Worm (Caenorhabditis elegans): ENCODE measurements around the gene nep-21.
"Not testable (repeated sequence)": the region's sequence is repeated elsewhere in the genome, so short reads cannot be mapped to it uniquely, and the experiment has no call there.

The nep-21 gene

DNA sequence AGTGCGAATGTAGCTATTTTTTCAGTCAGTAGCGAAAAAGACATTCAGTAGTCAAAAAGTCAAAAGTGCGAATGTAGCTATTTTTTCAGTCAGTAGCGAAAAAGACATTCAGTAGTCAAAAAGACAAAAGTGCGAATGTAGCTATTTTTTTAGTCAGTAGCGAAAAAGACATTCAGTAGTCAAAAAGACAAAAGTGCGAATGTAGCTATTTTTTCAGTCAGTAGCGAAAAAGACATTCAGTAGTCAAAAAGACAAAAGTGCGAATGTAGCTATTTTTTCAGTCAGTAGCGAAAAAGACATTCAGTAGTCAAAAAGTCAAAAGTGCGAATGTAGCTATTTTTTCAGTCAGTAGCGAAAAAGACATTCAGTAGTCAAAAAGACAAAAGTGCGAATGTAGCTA, 21.1 kb downstream of the nep-21 start, which contains the start of gene T16A9.3:
Gene T16A9.3 (plus strand): TSS at position 301 of the 400 bp plus-strand sequence.
- TF ChIP-seq nhr-41 (GFP tag; IDR thresholded peaks at IDR 0.05); zip-2 (tag; optimal IDR thresholded peaks at IDR 0.05); zag-1 (tag; optimal IDR thresholded peaks at IDR 0.05): not testable (repeated sequence)

DNA sequence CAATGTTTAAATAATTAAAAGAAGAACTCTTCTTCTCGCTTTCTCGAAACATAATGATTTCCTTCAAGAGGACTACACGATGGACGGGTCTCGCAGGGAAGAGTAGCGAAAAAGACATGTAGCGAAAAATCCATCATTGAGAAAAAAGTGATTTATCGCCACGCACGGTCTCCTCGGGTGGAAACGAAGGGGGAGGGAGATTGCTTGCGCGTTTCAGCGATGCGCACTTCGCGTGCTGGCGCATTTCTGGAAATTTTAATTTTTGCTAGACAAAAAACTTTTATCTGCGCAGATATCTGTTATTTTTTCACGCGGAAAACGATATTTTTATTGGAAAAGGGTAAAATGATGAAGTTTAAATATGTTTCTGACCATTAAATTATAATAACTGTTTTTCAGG, 22.5 kb downstream of the nep-21 start:
- peak; percentile 69 for TF ChIP-seq lin-38 (GFP tag; IDR thresholded peaks at IDR 0.05)
- 0 out of 2 replicates have a peak, but pooled peaks have one; percentile 11 for TF ChIP-seq mxl-2 (GFP tag; conservative IDR thresholded peaks at IDR 0.05)
- peak; percentile 57; the same call in 1 of the 2 replicates for TF ChIP-seq php-3 (GFP tag; IDR thresholded peaks at IDR 0.05)
- TF ChIP-seq dmd-6 (GFP tag; IDR thresholded peaks at IDR 0.05) = peak; percentile 49
- TF ChIP-seq set-16 (GFP tag; IDR thresholded peaks at IDR 0.05) = peak; percentile 20; the same call in 1 of the 2 replicates
- peak; percentile 56; the same call in 1 of the 2 replicates for TF ChIP-seq ceh-20 (GFP tag; IDR thresholded peaks at IDR 0.05)

DNA sequence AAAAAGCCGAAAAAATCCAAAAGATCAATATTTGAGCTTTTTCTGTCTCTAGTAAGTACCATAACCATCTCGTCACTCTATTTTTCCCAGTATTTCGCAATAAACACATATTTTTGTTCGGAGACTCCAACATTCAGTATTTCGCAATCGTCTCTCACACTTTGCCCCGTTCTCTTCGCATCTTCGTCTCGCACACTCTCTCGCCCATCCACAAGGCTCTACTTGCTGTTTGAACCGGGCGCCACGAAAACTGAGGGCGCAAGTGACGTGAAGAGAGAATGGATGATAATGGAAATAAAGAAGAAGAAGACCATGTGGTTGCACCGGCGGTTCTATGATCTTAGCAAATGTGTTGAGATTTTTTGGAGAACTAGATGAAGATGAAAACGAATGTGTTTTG, 26.2 kb downstream of the nep-21 start:
- TF ChIP-seq hmg-1.1 (GFP tag; IDR thresholded peaks at IDR 0.05) (peak; percentile 93), D1046.2 (GFP tag; IDR thresholded peaks at IDR 0.05) (peak; percentile 65; the same call in 1 of the 2 replicates), F37D6.2 (tag; optimal IDR thresholded peaks at IDR 0.05) (peak; percentile 61), nhr-6 (tag; optimal IDR thresholded peaks at IDR 0.05) (peak; percentile 98), ceh-44 (GFP tag; IDR thresholded peaks at IDR 0.05) (no peak), lin-38 (GFP tag; IDR thresholded peaks at IDR 0.05) (peak; percentile 71), pha-4 (GFP tag; IDR thresholded peaks at IDR 0.05) (peak; percentile 84), pha-4 (tag; optimal IDR thresholded peaks at IDR 0.05) (peak; percentile 72), nhr-25 (tag; optimal IDR thresholded peaks at IDR 0.05; ENCODE audit: borderline replicate concordance, insufficient read depth) (peak; percentile 29), tag-97 (GFP tag; IDR thresholded peaks at IDR 0.05) (no peak), attf-4 (tag; optimal IDR thresholded peaks at IDR 0.05) (no peak), hlh-30 (tag; optimal IDR thresholded peaks at IDR 0.05; ENCODE audit: insufficient read depth) (peak; percentile 97), set-16 (GFP tag; IDR thresholded peaks at IDR 0.05) (peak; percentile 61), unc-39 (tag; optimal IDR thresholded peaks at IDR 0.05) (no peak), nhr-237 (tag; optimal IDR thresholded peaks at IDR 0.05) (peak; percentile 10), Y5F2A.4 (GFP tag; optimal IDR thresholded peaks at IDR 0.05) (no peak), ces-1 (GFP tag; optimal IDR thresholded peaks at IDR 0.05) (no peak), duxl-1 (tag; optimal IDR thresholded peaks at IDR 0.05; ENCODE audit: poor library complexity) (peak; percentile 12), snpc-4 (tag; optimal IDR thresholded peaks at IDR 0.05) (peak; percentile 45), arid-1 (GFP tag; conservative IDR thresholded peaks at IDR 0.05) (peak; percentile 62; the same call in 1 of the 2 replicates), mdl-1 (tag; optimal IDR thresholded peaks at IDR 0.05) (peak; percentile 54 to 95), nhr-48 (tag; optimal IDR thresholded peaks at IDR 0.05) (peak; percentile 90), zfp-2 (tag; optimal IDR thresholded peaks at IDR 0.05) (peak; percentile 18), dmd-6 (GFP tag; IDR thresholded peaks at IDR 0.05) (peak; percentile 95), lin-1 (GFP tag; IDR thresholded peaks at IDR 0.05) (peak; percentile 67; the same call in 1 of the 2 replicates), ztf-7 (tag; optimal IDR thresholded peaks at IDR 0.05) (peak; percentile 26), madf-5 (GFP tag; IDR thresholded peaks at IDR 0.05) (no peak), ceh-62 (tag; optimal IDR thresholded peaks at IDR 0.05) (no peak), lsy-2 (tag; optimal IDR thresholded peaks at IDR 0.05) (peak; percentile 87 to 90), T26A8.4 (GFP tag; IDR thresholded peaks at IDR 0.05) (peak; percentile 84), fos-1 (tag; optimal IDR thresholded peaks at IDR 0.05) (no peak), lin-39 (tag; optimal IDR thresholded peaks at IDR 0.05) (peak; percentile 21), daf-12 (tag; optimal IDR thresholded peaks at IDR 0.05) (no peak), sdz-12 (GFP tag; optimal IDR thresholded peaks at IDR 0.05) (no peak), lir-3 (tag; optimal IDR thresholded peaks at IDR 0.05) (no peak), dpl-1 (GFP tag; optimal IDR thresholded peaks at IDR 0.05) (peak; percentile 65), gei-8 (GFP tag; optimal IDR thresholded peaks at IDR 0.05) (no peak), zip-2 (tag; optimal IDR thresholded peaks at IDR 0.05) (peak; percentile 35), snpc-1.2 (GFP tag; IDR thresholded peaks at IDR 0.05) (no peak), vab-7 (GFP tag; IDR thresholded peaks at IDR 0.05) (peak; percentile 47; the same call in 1 of the 2 replicates), Y48G9A.11 (GFP tag; IDR thresholded peaks at IDR 0.05) (no peak), nhr-76 (tag; optimal IDR thresholded peaks at IDR 0.05) (peak; percentile 35)
